Fruit fly (Drosophila melanogaster): Measurements from ENCODE around the gene GATAd.

Gene GATAd

dm6 chr2L:10362408-10363067 is 29.0 kb downstream of the GATAd start, which contains the start of the genes Cand1 and pim (continued):
- TF ChIP-seq CG15514 (GFP tag; optimal IDR thresholded peaks at IDR 0.05) = peak; percentile 38
- no peak for TF ChIP-seq sim (GFP tag; IDR thresholded peaks at IDR 0.05)
- TF ChIP-seq Lim3 (GFP tag; IDR thresholded peaks at IDR 0.05) = no peak
- TF ChIP-seq BEAF-32 (GFP tag; optimal IDR thresholded peaks at IDR 0.05) = peak; percentile 77
- no peak for TF ChIP-seq H2.0 (GFP tag; IDR thresholded peaks at IDR 0.05)
- TF ChIP-seq CG9817 (tag; optimal IDR thresholded peaks at IDR 0.05) = no peak
- TF ChIP-seq CG11560 (tag; IDR thresholded peaks at IDR 0.05) = no peak
- TF ChIP-seq CG31224 (GFP tag; IDR thresholded peaks at IDR 0.05) = no peak
- peak; percentile 81 for TF ChIP-seq trem (tag; optimal IDR thresholded peaks at IDR 0.05)
- no peak for TF ChIP-seq lmd (GFP tag; IDR thresholded peaks at IDR 0.05)
- TF ChIP-seq CG10366 (GFP tag; IDR thresholded peaks at IDR 0.05) = no peak
- no peak for TF ChIP-seq Ssrp (tag; optimal IDR thresholded peaks at IDR 0.05)
- no peak for TF ChIP-seq Atf6 (GFP tag; IDR thresholded peaks at IDR 0.05)
- TF ChIP-seq CG8924 (tag; optimal IDR thresholded peaks at IDR 0.05) = peak; percentile 42
- TF ChIP-seq stwl (tag; optimal IDR thresholded peaks at IDR 0.05) = peak; percentile 42
- no peak for TF ChIP-seq grn (GFP tag; optimal IDR thresholded peaks at IDR 0.05)
- no peak for TF ChIP-seq crol (GFP tag; IDR thresholded peaks at IDR 0.05)
- peak; percentile 71; the same call in 2 of the 3 replicates for TF ChIP-seq CG34224 (GFP tag; IDR thresholded peaks at IDR 0.05; ENCODE audit: partially characterized antibody)
- no peak for TF ChIP-seq jigr1 (GFP tag; IDR thresholded peaks at IDR 0.05)
- TF ChIP-seq HmgD (GFP tag; optimal IDR thresholded peaks at IDR 0.05) = no peak
- TF ChIP-seq Neu2 (GFP tag; optimal IDR thresholded peaks at IDR 0.05; ENCODE audit: borderline replicate concordance) = no peak
- TF ChIP-seq CG3726 (GFP tag; IDR thresholded peaks at IDR 0.05) = no peak
- no peak for TF ChIP-seq Eip74EF (GFP tag; optimal IDR thresholded peaks at IDR 0.05)
- TF ChIP-seq scrt (GFP tag; optimal IDR thresholded peaks at IDR 0.05) = no peak
- TF ChIP-seq CG31388 (GFP tag; optimal IDR thresholded peaks at IDR 0.05) = no peak
- TF ChIP-seq CG1529 (GFP tag; optimal IDR thresholded peaks at IDR 0.05) = no peak
- TF ChIP-seq psq (GFP tag; optimal IDR thresholded peaks at IDR 0.05) = no peak
- TF ChIP-seq tap (tag; optimal IDR thresholded peaks at IDR 0.05) = no peak
- no peak for TF ChIP-seq z (GFP tag; IDR thresholded peaks at IDR 0.05)
- no peak for TF ChIP-seq CG6854 (GFP tag; optimal IDR thresholded peaks at IDR 0.05)
- TF ChIP-seq Fer3 (tag; optimal IDR thresholded peaks at IDR 0.05) = no peak
- TF ChIP-seq CG34376 (GFP tag; optimal IDR thresholded peaks at IDR 0.05) = no peak
- TF ChIP-seq unc-4 (GFP tag; IDR thresholded peaks at IDR 0.05; ENCODE audit: partially characterized antibody) = peak; percentile 73
- no peak for TF ChIP-seq vfl (GFP tag; optimal IDR thresholded peaks at IDR 0.05)
- TF ChIP-seq CG12942 (GFP tag; optimal IDR thresholded peaks at IDR 0.05) = no peak
- no peak for TF ChIP-seq org-1 (GFP tag; optimal IDR thresholded peaks at IDR 0.05)
- no peak for TF ChIP-seq sens-2 (GFP tag; IDR thresholded peaks at IDR 0.05)
- TF ChIP-seq HLH54F (GFP tag; optimal IDR thresholded peaks at IDR 0.05) = no peak
- no peak for TF ChIP-seq pb (GFP tag; optimal IDR thresholded peaks at IDR 0.05)
- TF ChIP-seq CG13894 (tag; optimal IDR thresholded peaks at IDR 0.05) = no peak
- TF ChIP-seq zfh2 (GFP tag; optimal IDR thresholded peaks at IDR 0.05) = no peak
- no peak for TF ChIP-seq CG12769 (tag; optimal IDR thresholded peaks at IDR 0.05)
- TF ChIP-seq CG14441 (GFP tag; IDR thresholded peaks at IDR 0.05) = no peak
- TF ChIP-seq gcm (GFP tag; optimal IDR thresholded peaks at IDR 0.05) = no peak
- no peak for TF ChIP-seq CG14965 (GFP tag; optimal IDR thresholded peaks at IDR 0.05; ENCODE audit: borderline replicate concordance)
- TF ChIP-seq lbe (GFP tag; optimal IDR thresholded peaks at IDR 0.05) = no peak
- no peak for TF ChIP-seq pnt (GFP tag; optimal IDR thresholded peaks at IDR 0.05)
- TF ChIP-seq Sry-δ (GFP tag; optimal IDR thresholded peaks at IDR 0.05) = peak; percentile 81
- no peak for TF ChIP-seq CG8089 (GFP tag; optimal IDR thresholded peaks at IDR 0.05)
- no peak for TF ChIP-seq CG9876 (GFP tag; optimal IDR thresholded peaks at IDR 0.05)

All from whole organism, embryonic.